Worm (Caenorhabditis elegans) whole organism, L3 larva: Measurements from ENCODE around the gene mel-11.

ENCODE experiments used
- R02D3.7 ChIP-seq: fragments of 150-350 bp; optimal IDR thresholded peaks from 2 replicates; lab custom pipeline; 2014; ENCODE audit warnings: missing biosample characterization, missing genetic modification characterization
- ZK546.5 ChIP-seq: sonication (generic microtip); optimal IDR thresholded peaks from 2 replicates; lab custom pipeline; 2017; ENCODE audit warnings: missing biosample characterization, missing genetic modification characterization
- aly-2 ChIP-seq: fragments of 150-350 bp; optimal IDR thresholded peaks from 2 replicates; lab custom pipeline; 2014; ENCODE audit warnings: missing biosample characterization, missing genetic modification characterization
- ceh-16 ChIP-seq: sonication (generic microtip); optimal IDR thresholded peaks from 2 replicates; lab custom pipeline; 2017; ENCODE audit warnings: missing biosample characterization, missing genetic modification characterization
- ceh-28 ChIP-seq: fragments of 150-350 bp; optimal IDR thresholded peaks from 2 replicates; lab custom pipeline; 2014; ENCODE audit warnings: missing biosample characterization, missing genetic modification reagents, missing genetic modification characterization
- ceh-82 ChIP-seq: fragments of 150-350 bp; optimal IDR thresholded peaks from 2 replicates; lab custom pipeline; 2014; ENCODE audit warnings: missing biosample characterization, missing genetic modification characterization
- ceh-9 ChIP-seq: sonication (generic microtip); optimal IDR thresholded peaks from 2 replicates; lab custom pipeline; 2018; ENCODE audit warnings: missing biosample characterization, missing genetic modification characterization
- daf-12 ChIP-seq: fragments of 150-350 bp; optimal IDR thresholded peaks from 2 replicates; lab custom pipeline; 2014; ENCODE audit warnings: missing biosample characterization, missing genetic modification reagents, missing genetic modification characterization
- elt-2 ChIP-seq: sonication (generic microtip); optimal IDR thresholded peaks from 2 replicates; lab custom pipeline; 2016; ENCODE audit warnings: missing genetic modification reagents, mild to moderate bottlenecking, missing genetic modification characterization, missing compliant biosample characterization
- elt-3 ChIP-seq, 3 experiments: fragments of 150-350 bp in 1 of 3; sonication (generic microtip) in 2 of 3; optimal IDR thresholded peaks; 2 replicates in 2 of 3; 4 replicates in 1 of 3; lab custom pipeline; 2014 to 2017; ENCODE audit warnings: missing biosample characterization in 3 of 3, missing genetic modification characterization in 3 of 3
- eor-1 ChIP-seq, 2 experiments: fragments of 150-350 bp; optimal IDR thresholded peaks; 2 replicates each; lab custom pipeline; 2014 to 2018; ENCODE audit warnings: missing biosample characterization in 2 of 2, missing genetic modification characterization in 2 of 2
- fkh-10 ChIP-seq: sonication (generic microtip); optimal IDR thresholded peaks from 2 replicates; lab custom pipeline; 2017; ENCODE audit warnings: missing biosample characterization, missing genetic modification reagents, missing genetic modification characterization
- fkh-2 ChIP-seq: fragments of 150-350 bp; optimal IDR thresholded peaks from 2 replicates; lab custom pipeline; 2014; ENCODE audit warnings: missing biosample characterization, missing genetic modification reagents, missing genetic modification characterization
- fos-1 ChIP-seq: fragments of 150-350 bp; optimal IDR thresholded peaks from 2 replicates; lab custom pipeline; 2014; ENCODE audit warnings: missing biosample characterization, missing genetic modification characterization
- hmg-11 ChIP-seq: sonication (generic microtip); optimal IDR thresholded peaks from 2 replicates; lab custom pipeline; 2016; ENCODE audit warnings: missing genetic modification characterization, missing compliant biosample characterization
- jun-1 ChIP-seq: fragments of 150-350 bp; optimal IDR thresholded peaks from 2 replicates; lab custom pipeline; 2014; ENCODE audit warnings: missing biosample characterization, missing genetic modification reagents, missing genetic modification characterization
- lin-15B ChIP-seq: fragments of 150-350 bp; optimal IDR thresholded peaks from 2 replicates; lab custom pipeline; 2014; ENCODE audit warnings: missing biosample characterization, missing genetic modification characterization
- lin-39 ChIP-seq: fragments of 150-350 bp; optimal IDR thresholded peaks from 2 replicates; lab custom pipeline; 2018; ENCODE audit warnings: missing biosample characterization, missing genetic modification reagents, missing genetic modification characterization
- lsy-12 ChIP-seq: sonication (generic microtip); optimal IDR thresholded peaks from 2 replicates; lab custom pipeline; 2016; ENCODE audit warnings: mild to moderate bottlenecking, missing genetic modification characterization, missing compliant biosample characterization
- mml-1 ChIP-seq: fragments of 150-350 bp; sonication (generic microtip); optimal IDR thresholded peaks from 3 replicates; lab custom pipeline; 2014; ENCODE audit warnings: missing biosample characterization, missing genetic modification characterization
- nfya-1 ChIP-seq: sonication (generic microtip); optimal IDR thresholded peaks from 2 replicates; lab custom pipeline; 2017; ENCODE audit warnings: missing genetic modification characterization, mild to moderate bottlenecking, missing compliant biosample characterization, antibody characterized with exemption, moderate library complexity; ENCODE audit not compliant: insufficient read depth
- nhr-11 ChIP-seq: fragments of 150-350 bp; optimal IDR thresholded peaks from 2 replicates; lab custom pipeline; 2014; ENCODE audit warnings: missing biosample characterization, missing genetic modification characterization
- nhr-12 ChIP-seq: fragments of 150-350 bp; optimal IDR thresholded peaks from 2 replicates; lab custom pipeline; 2014; ENCODE audit warnings: missing biosample characterization, missing genetic modification characterization
- nhr-23 ChIP-seq: fragments of 150-350 bp; optimal IDR thresholded peaks from 2 replicates; lab custom pipeline; 2014; ENCODE audit warnings: missing biosample characterization, missing genetic modification reagents, missing genetic modification characterization
- nhr-25 ChIP-seq: sonication (generic microtip); optimal IDR thresholded peaks from 2 replicates; lab custom pipeline; 2017; ENCODE audit warnings: missing biosample characterization, missing genetic modification characterization
- nhr-28 ChIP-seq: fragments of 150-350 bp; optimal IDR thresholded peaks from 2 replicates; lab custom pipeline; 2014; ENCODE audit warnings: missing biosample characterization, missing genetic modification characterization
- nhr-43 ChIP-seq: sonication (generic microtip); optimal IDR thresholded peaks from 2 replicates; lab custom pipeline; 2016; ENCODE audit warnings: mild to moderate bottlenecking, missing genetic modification characterization, missing compliant biosample characterization; ENCODE audit not compliant: poor library complexity, severe bottlenecking
- nhr-67 ChIP-seq: fragments of 150-350 bp; optimal IDR thresholded peaks from 2 replicates; lab custom pipeline; 2014; ENCODE audit warnings: missing biosample characterization, missing genetic modification characterization
- nhr-76 ChIP-seq: fragments of 150-350 bp; sonication (generic microtip); optimal IDR thresholded peaks from 5 replicates; lab custom pipeline; 2014; ENCODE audit warnings: missing biosample characterization, missing genetic modification characterization
- nhr-77 ChIP-seq: fragments of 150-350 bp; optimal IDR thresholded peaks from 2 replicates; lab custom pipeline; 2014; ENCODE audit warnings: missing biosample characterization, missing genetic modification characterization
- pha-4 ChIP-seq: fragments of 150-350 bp; optimal IDR thresholded peaks from 2 replicates; lab custom pipeline; 2014; ENCODE audit warnings: missing biosample characterization, missing genetic modification reagents, missing genetic modification characterization
- pqm-1 ChIP-seq: fragments of 150-350 bp; optimal IDR thresholded peaks from 2 replicates; lab custom pipeline; 2017; ENCODE audit warnings: missing biosample characterization, missing genetic modification characterization, inconsistent platforms
- sea-2 ChIP-seq: fragments of 150-350 bp; sonication (generic microtip); optimal IDR thresholded peaks from 4 replicates; lab custom pipeline; 2014; ENCODE audit warnings: missing biosample characterization, missing genetic modification reagents, missing genetic modification characterization
- skn-1 ChIP-seq: fragments of 150-350 bp; optimal IDR thresholded peaks from 2 replicates; lab custom pipeline; 2014; ENCODE audit warnings: missing biosample characterization, missing genetic modification characterization
- snpc-4 ChIP-seq: fragments of 150-350 bp; optimal IDR thresholded peaks from 2 replicates; lab custom pipeline; 2014; ENCODE audit warnings: missing biosample characterization, missing genetic modification characterization
- tbx-2 ChIP-seq: sonication (generic microtip); optimal IDR thresholded peaks from 2 replicates; lab custom pipeline; 2016; ENCODE audit warnings: mild to moderate bottlenecking, missing genetic modification characterization, missing compliant biosample characterization
- unc-39 ChIP-seq: sonication (generic microtip); optimal IDR thresholded peaks from 4 replicates; lab custom pipeline; 2017; ENCODE audit warnings: missing biosample characterization, missing genetic modification characterization
- unc-62 ChIP-seq: fragments of 150-350 bp; sonication (generic microtip); optimal IDR thresholded peaks from 4 replicates; lab custom pipeline; 2014; ENCODE audit warnings: missing biosample characterization, missing genetic modification reagents, missing genetic modification characterization
- zag-1 ChIP-seq: fragments of 150-350 bp; optimal IDR thresholded peaks from 2 replicates; lab custom pipeline; 2014; ENCODE audit warnings: missing biosample characterization, missing genetic modification characterization
- ztf-11 ChIP-seq: fragments of 150-350 bp; optimal IDR thresholded peaks from 2 replicates; lab custom pipeline; 2014; ENCODE audit warnings: missing biosample characterization, missing genetic modification characterization
- ztf-4 ChIP-seq: fragments of 150-350 bp; optimal IDR thresholded peaks from 2 replicates; lab custom pipeline; 2014; ENCODE audit warnings: missing biosample characterization, missing genetic modification characterization

Gene mel-11

ce11 chrII:9412086-9412608, 53.8 kb downstream of the mel-11 start, which contains the start of gene arrd-3:
arrd-3 (plus strand) TSS chrII:9412558.
- TF ChIP-seq pqm-1 (tag; lab: Kevin White, UChicago) (peak; percentile 87), unc-39 (tag; lab: Kevin White, UChicago) (no peak), ztf-4 (no peak), nhr-23 (tag; lab: Kevin White, UChicago) (no peak), snpc-4 (tag; lab: Kevin White, UChicago) (no peak), eor-1 (tag; optimal IDR thresholded peaks at IDR 0.05; lab: Kevin White, UChicago) (no peak), lin-39 (no peak), elt-2 (tag; lab: Kevin White, UChicago) (peak; percentile 73), nhr-28 (tag; lab: Kevin White, UChicago) (no peak)

DNA sequence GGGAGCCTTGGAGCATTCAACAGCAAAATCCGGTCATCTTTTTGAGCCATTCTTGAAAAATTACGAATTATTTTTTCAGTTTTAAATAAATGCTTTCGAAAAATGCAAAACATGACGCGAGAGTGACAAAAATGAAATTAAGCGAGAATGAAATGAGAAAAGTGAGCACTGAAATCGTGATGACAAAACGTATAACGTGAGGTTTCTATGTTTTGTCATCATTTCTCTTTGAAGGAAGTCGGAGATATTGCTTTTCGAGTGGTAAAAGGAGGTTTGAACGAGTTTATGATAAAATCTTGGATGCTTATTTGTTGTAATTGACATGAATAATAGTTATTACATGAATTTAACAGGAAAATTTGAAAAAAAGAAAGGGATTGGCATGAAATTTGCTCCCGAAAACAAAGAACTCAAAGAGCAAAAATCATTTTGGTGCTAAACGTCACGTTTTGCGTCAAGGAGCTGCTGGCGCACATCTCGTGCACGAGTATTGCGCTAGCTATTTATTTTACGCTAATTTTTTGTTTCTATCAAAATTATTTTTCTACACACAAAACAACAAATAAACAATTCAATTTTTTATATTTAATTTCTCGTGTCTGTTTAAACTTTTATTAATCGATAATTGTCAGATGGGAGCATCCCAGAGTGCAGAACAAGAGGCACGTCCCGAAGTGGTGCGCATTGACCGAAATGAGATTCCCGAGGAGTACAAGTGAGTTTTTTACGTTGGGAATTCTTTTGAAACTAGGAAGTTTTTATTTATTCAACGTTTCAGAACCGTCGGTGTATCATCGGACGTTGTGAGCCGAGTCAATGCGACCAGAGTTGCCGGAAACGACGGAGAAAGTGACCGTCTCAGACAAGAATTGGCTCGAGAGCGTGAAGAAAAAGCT, 58.3 kb downstream of the mel-11 start, which contains the start of the genes gss-1 and chch-3:
TSS of gene gss-1 (minus strand) at position 51 of the 896 bp plus-strand sequence.
TSS of gene chch-3 (plus strand) at position 633 of the 896 bp plus-strand sequence.
- no peak for TF ChIP-seq nhr-11 (tag; lab: Kevin White, UChicago)
- TF ChIP-seq unc-62 (GFP tag; lab: Kevin White, UChicago), result no peak
- no peak for TF ChIP-seq mml-1
- TF ChIP-seq R02D3.7 (tag; lab: Kevin White, UChicago), result no peak
- TF ChIP-seq nhr-25, result no peak
- TF ChIP-seq nfya-1 (tag; lab: Kevin White, UChicago), result no peak
- peak; percentile 55 for TF ChIP-seq lin-15B
- TF ChIP-seq nhr-43 (tag; lab: Kevin White, UChicago), result peak; percentile 40
- no peak for TF ChIP-seq daf-12 (tag; lab: Kevin White, UChicago)
- TF ChIP-seq fos-1 (tag; lab: Kevin White, UChicago), result no peak
- TF ChIP-seq ceh-82, result no peak
- TF ChIP-seq nhr-23 (tag; lab: Kevin White, UChicago), result peak; percentile 32
- no peak for TF ChIP-seq aly-2 (tag; lab: Kevin White, UChicago)
- no peak for TF ChIP-seq eor-1 (tag; optimal IDR thresholded peaks at IDR 0.05; lab: Kevin White, UChicago)
- TF ChIP-seq ceh-28 (tag; lab: Kevin White, UChicago), result no peak
- no peak for TF ChIP-seq ZK546.5 (tag; lab: Kevin White, UChicago)
- TF ChIP-seq jun-1 (tag; lab: Kevin White, UChicago), result no peak
- no peak for TF ChIP-seq sea-2 (GFP tag; lab: Kevin White, UChicago)
- peak; percentile 54 for TF ChIP-seq elt-2 (tag; lab: Kevin White, UChicago)
- no peak for TF ChIP-seq hmg-11 (tag; lab: Kevin White, UChicago)
- peak; percentile 75 for TF ChIP-seq pha-4
- no peak for TF ChIP-seq nhr-67 (tag; lab: Kevin White, UChicago)
- TF ChIP-seq ceh-16 (tag; lab: Kevin White, UChicago), result no peak
- no peak for TF ChIP-seq nhr-77 (tag; lab: Kevin White, UChicago)
- TF ChIP-seq lsy-12 (tag; lab: Kevin White, UChicago), result no peak
- no peak for TF ChIP-seq ceh-9 (tag; lab: Kevin White, UChicago)
- TF ChIP-seq snpc-4 (tag; lab: Kevin White, UChicago), result peak; percentile 64
- TF ChIP-seq pqm-1 (tag; lab: Kevin White, UChicago), result peak; percentile 0
- TF ChIP-seq ztf-11 (tag; lab: Kevin White, UChicago), result no peak
- no peak for TF ChIP-seq fkh-10
- TF ChIP-seq ztf-4, result no peak
- no peak for TF ChIP-seq fkh-2 (tag; lab: Kevin White, UChicago)
- no peak for TF ChIP-seq tbx-2
- TF ChIP-seq elt-3 (tag; optimal IDR thresholded peaks at IDR 0.05; lab: Kevin White, UChicago), result no peak
- no peak for TF ChIP-seq skn-1 (tag; lab: Kevin White, UChicago)
- peak; percentile 55 for TF ChIP-seq lin-39
- no peak for TF ChIP-seq nhr-28 (tag; lab: Kevin White, UChicago)
- no peak for TF ChIP-seq unc-39 (tag; lab: Kevin White, UChicago)
- no peak for TF ChIP-seq nhr-76 (tag; lab: Kevin White, UChicago)
- no peak for TF ChIP-seq nhr-12 (tag; lab: Kevin White, UChicago)
- no peak for TF ChIP-seq zag-1 (tag; lab: Kevin White, UChicago)
